Fruit fly (Drosophila melanogaster) whole organism, embryonic: ENCODE measurements around the gene Gr63a.

ENCODE experiments used
- ATbp ChIP-seq: fragments of 200-800 bp; sonication (Bioruptor generic); optimal IDR thresholded peaks from 2 replicates; lab custom pipeline; 2017; ENCODE audit warnings: missing biosample characterization, mild to moderate bottlenecking, missing genetic modification characterization, missing genetic modification reagents
- Antp ChIP-seq: fragments of 200-800 bp; sonication (Bioruptor generic); optimal IDR thresholded peaks from 3 replicates; lab custom pipeline; 2016; ENCODE audit warnings: missing biosample characterization, missing genetic modification characterization
- Atf3 ChIP-seq: fragments of 200-800 bp; sonication (Bioruptor generic); optimal IDR thresholded peaks from 3 replicates; lab custom pipeline; 2016; ENCODE audit warnings: missing biosample characterization, missing genetic modification characterization
- Blimp-1 ChIP-seq: fragments of 200-800 bp; sonication (Bioruptor generic); optimal IDR thresholded peaks from 3 replicates; lab custom pipeline; 2018; ENCODE audit warnings: missing biosample characterization, missing genetic modification characterization, mild to moderate bottlenecking, moderate library complexity, missing genetic modification reagents
- BtbVII ChIP-seq: fragments of 200-800 bp; sonication (Bioruptor generic); optimal IDR thresholded peaks from 3 replicates; lab custom pipeline; 2017; ENCODE audit warnings: missing biosample characterization, mild to moderate bottlenecking, missing genetic modification characterization
- CG10209 ChIP-seq: fragments of 200-800 bp; sonication (Bioruptor generic); optimal IDR thresholded peaks from 3 replicates; lab custom pipeline; 2017; ENCODE audit warnings: missing biosample characterization, mild to moderate bottlenecking, missing genetic modification characterization, missing genetic modification reagents
- CG10979 ChIP-seq: fragments of 200-800 bp; sonication (Bioruptor generic); optimal IDR thresholded peaks from 2 replicates; lab custom pipeline; 2018; ENCODE audit warnings: missing biosample characterization, mild to moderate bottlenecking, missing genetic modification characterization, moderate library complexity
- CG11247 ChIP-seq: fragments of 200-800 bp; sonication (Bioruptor generic); IDR thresholded peaks from 2 replicates; pipeline ENCODE4 v1.3.6; 2022; ENCODE audit warnings: missing biosample characterization, missing genetic modification characterization
- CG11696 ChIP-seq: fragments of 200-800 bp; sonication (Bioruptor generic); IDR thresholded peaks from 2 replicates; pipeline ENCODE4 v1.3.6; 2022; ENCODE audit warnings: missing biosample characterization, missing genetic modification characterization
- CG12391 ChIP-seq: fragments of 200-800 bp; sonication (Bioruptor generic); optimal IDR thresholded peaks from 3 replicates; lab custom pipeline; 2018; ENCODE audit warnings: missing biosample characterization, mild to moderate bottlenecking, missing genetic modification characterization, moderate library complexity
- CG16813 ChIP-seq: fragments of 200-800 bp; sonication (Bioruptor generic); IDR thresholded peaks from 3 replicates; pipeline ENCODE4 v1.3.6; 2022; ENCODE audit warnings: missing biosample characterization, missing genetic modification characterization; ENCODE audit not compliant: partially characterized antibody
- CG17186 ChIP-seq: fragments of 200-800 bp; sonication (Bioruptor generic); optimal IDR thresholded peaks from 3 replicates; lab custom pipeline; 2017; ENCODE audit warnings: missing biosample characterization, missing genetic modification reagents, missing genetic modification characterization
- CG18599 ChIP-seq: fragments of 200-800 bp; sonication (Bioruptor generic); optimal IDR thresholded peaks from 3 replicates; lab custom pipeline; 2017; ENCODE audit warnings: missing biosample characterization, missing genetic modification characterization, mild to moderate bottlenecking, moderate library complexity, missing genetic modification reagents
- CG2199 ChIP-seq: fragments of 200-800 bp; sonication (Bioruptor generic); IDR thresholded peaks from 3 replicates; pipeline ENCODE4 v1.3.6; 2022; ENCODE audit warnings: missing biosample characterization, missing genetic modification characterization
- CG3407 ChIP-seq: fragments of 200-800 bp; sonication (Bioruptor generic); optimal IDR thresholded peaks from 2 replicates; lab custom pipeline; 2018; ENCODE audit warnings: missing biosample characterization, mild to moderate bottlenecking, missing genetic modification characterization
- CG4282 ChIP-seq: fragments of 200-800 bp; sonication (Bioruptor generic); optimal IDR thresholded peaks from 2 replicates; lab custom pipeline; 2016; ENCODE audit warnings: missing biosample characterization, missing genetic modification characterization
- CG4360 ChIP-seq: fragments of 200-800 bp; sonication (Bioruptor generic); IDR thresholded peaks from 2 replicates; pipeline ENCODE4 v1.3.6; 2022; ENCODE audit warnings: missing biosample characterization, missing genetic modification characterization
- CG4730 ChIP-seq: fragments of 200-800 bp; sonication (Bioruptor generic); IDR thresholded peaks from 2 replicates; pipeline ENCODE4 v1.3.6; 2022; ENCODE audit warnings: missing biosample characterization, missing genetic modification characterization
- CG6654 ChIP-seq: fragments of 200-800 bp; sonication (Bioruptor generic); optimal IDR thresholded peaks from 2 replicates; lab custom pipeline; 2017; ENCODE audit warnings: missing biosample characterization, mild to moderate bottlenecking, missing genetic modification characterization
- CG7271 ChIP-seq: fragments of 200-800 bp; sonication (Bioruptor generic); optimal IDR thresholded peaks from 2 replicates; lab custom pipeline; 2018; ENCODE audit warnings: missing biosample characterization, mild to moderate bottlenecking, missing genetic modification characterization, moderate library complexity
- CG8089 ChIP-seq: fragments of 200-800 bp; sonication (Bioruptor generic); optimal IDR thresholded peaks from 3 replicates; lab custom pipeline; 2016; ENCODE audit warnings: missing biosample characterization, missing genetic modification characterization
- CG9797 ChIP-seq: fragments of 200-800 bp; sonication (Bioruptor generic); optimal IDR thresholded peaks from 3 replicates; lab custom pipeline; 2018; ENCODE audit warnings: missing biosample characterization, mild to moderate bottlenecking, missing genetic modification characterization
- Dad ChIP-seq: fragments of 200-800 bp; sonication (Bioruptor generic); optimal IDR thresholded peaks from 3 replicates; lab custom pipeline; 2016; ENCODE audit warnings: missing biosample characterization, missing genetic modification characterization
- Dbx ChIP-seq: fragments of 200-800 bp; sonication (Bioruptor generic); IDR thresholded peaks from 3 replicates; pipeline ENCODE4 v1.3.6; 2022; ENCODE audit warnings: missing biosample characterization, missing genetic modification characterization
- H15 ChIP-seq: fragments of 200-800 bp; sonication (Bioruptor generic); IDR thresholded peaks from 3 replicates; pipeline ENCODE4 v1.3.6; 2022; ENCODE audit warnings: missing biosample characterization, missing genetic modification characterization
- H2.0 ChIP-seq: fragments of 200-800 bp; sonication (Bioruptor generic); IDR thresholded peaks from 2 replicates; pipeline ENCODE4 v1.3.6; 2022; ENCODE audit warnings: missing biosample characterization, missing genetic modification characterization
- Hr3 ChIP-seq: fragments of 200-800 bp; sonication (Bioruptor generic); optimal IDR thresholded peaks from 3 replicates; lab custom pipeline; 2016; ENCODE audit warnings: missing biosample characterization, missing genetic modification characterization
- MTF-1 ChIP-seq: fragments of 200-800 bp; sonication (Bioruptor generic); optimal IDR thresholded peaks from 2 replicates; lab custom pipeline; 2018; ENCODE audit warnings: missing biosample characterization, mild to moderate bottlenecking, missing genetic modification characterization, borderline replicate concordance
- Med ChIP-seq: fragments of 200-800 bp; sonication (Bioruptor generic); peaks from one replicate; lab custom pipeline; 2016; ENCODE audit warnings: missing biosample characterization, missing genetic modification characterization, mild to moderate bottlenecking, inconsistent platforms, moderate library complexity
- Meics ChIP-seq: fragments of 200-800 bp; sonication (Bioruptor generic); optimal IDR thresholded peaks from 2 replicates; lab custom pipeline; 2017; ENCODE audit warnings: missing biosample characterization, mild to moderate bottlenecking, missing genetic modification characterization
- Myb ChIP-seq: fragments of 200-800 bp; sonication (Bioruptor generic); optimal IDR thresholded peaks from 2 replicates; lab custom pipeline; 2016; ENCODE audit warnings: missing biosample characterization, missing genetic modification characterization
- NC2α ChIP-seq: fragments of 200-800 bp; sonication (Bioruptor generic); optimal IDR thresholded peaks from 2 replicates; lab custom pipeline; 2016; ENCODE audit warnings: missing biosample characterization, missing genetic modification characterization
- Rfx ChIP-seq: fragments of 200-800 bp; sonication (Bioruptor generic); IDR thresholded peaks from 2 replicates; pipeline ENCODE4 v1.3.6; 2022; ENCODE audit warnings: missing biosample characterization, missing genetic modification characterization
- Stat92E ChIP-seq, 3 experiments: fragments of >200 bp in 2 of 3; fragments of 200-800 bp in 1 of 3; sonication (Bioruptor generic) in 1 of 3; optimal IDR thresholded peaks; 2 replicates each; lab custom pipeline; 2017 to 2019; ENCODE audit warnings: missing biosample characterization in 3 of 3, missing genetic modification characterization in 3 of 3, mild to moderate bottlenecking in 1 of 3, moderate library complexity in 1 of 3
- aop ChIP-seq: fragments of 200-800 bp; sonication (Bioruptor generic); IDR thresholded peaks from 2 replicates; pipeline ENCODE4 v1.3.6; 2022; ENCODE audit warnings: missing biosample characterization, missing genetic modification characterization
- btn ChIP-seq: fragments of 200-800 bp; sonication (Bioruptor generic); optimal IDR thresholded peaks from 2 replicates; lab custom pipeline; 2016; ENCODE audit warnings: missing biosample characterization, missing genetic modification characterization
- chif ChIP-seq, 2 experiments: fragments of 200-800 bp; sonication (Bioruptor generic); optimal IDR thresholded peaks; 3 replicates each; lab custom pipeline; 2016; ENCODE audit warnings: missing biosample characterization in 2 of 2, missing genetic modification characterization in 2 of 2
- danr ChIP-seq: fragments of 200-800 bp; sonication (Bioruptor generic); IDR thresholded peaks from 2 replicates; pipeline ENCODE4 v1.3.6; 2022; ENCODE audit warnings: missing biosample characterization, missing genetic modification characterization
- esg ChIP-seq: fragments of 200-800 bp; sonication (Bioruptor generic); conservative IDR thresholded peaks from 2 replicates; pipeline ENCODE4 v1.3.6; 2022; ENCODE audit warnings: missing biosample characterization, missing genetic modification characterization
- gce ChIP-seq: fragments of 200-800 bp; sonication (Bioruptor generic); IDR thresholded peaks from 3 replicates; pipeline ENCODE4 v1.3.6; 2022; ENCODE audit warnings: missing biosample characterization, missing genetic modification characterization
- gem ChIP-seq: fragments of 200-800 bp; sonication (Bioruptor generic); optimal IDR thresholded peaks from 2 replicates; lab custom pipeline; 2019; ENCODE audit warnings: missing biosample characterization, mild to moderate bottlenecking, missing genetic modification characterization, moderate library complexity
- her ChIP-seq: fragments of 200-800 bp; sonication (Bioruptor generic); optimal IDR thresholded peaks from 2 replicates; lab custom pipeline; 2016; ENCODE audit warnings: missing biosample characterization, missing genetic modification characterization
- kay ChIP-seq: fragments of 200-800 bp; sonication (Bioruptor generic); optimal IDR thresholded peaks from 2 replicates; lab custom pipeline; 2016; ENCODE audit warnings: missing biosample characterization, missing genetic modification characterization
- lilli ChIP-seq: fragments of 200-800 bp; sonication (Bioruptor generic); optimal IDR thresholded peaks from 3 replicates; lab custom pipeline; 2016; ENCODE audit warnings: missing biosample characterization, missing genetic modification characterization
- ranshi ChIP-seq: fragments of 200-800 bp; sonication (Bioruptor generic); IDR thresholded peaks from 2 replicates; pipeline ENCODE4 v1.3.6; 2022; ENCODE audit warnings: missing biosample characterization, missing genetic modification characterization
- row ChIP-seq: fragments of 200-800 bp; sonication (Bioruptor generic); IDR thresholded peaks from 3 replicates; pipeline ENCODE4 v1.3.6; 2022; ENCODE audit warnings: missing biosample characterization, missing genetic modification characterization
- salm ChIP-seq: fragments of 200-800 bp; sonication (Bioruptor generic); optimal IDR thresholded peaks from 2 replicates; lab custom pipeline; 2018; ENCODE audit warnings: missing biosample characterization, mild to moderate bottlenecking, missing genetic modification characterization
- sima ChIP-seq: fragments of 200-800 bp; sonication (Bioruptor generic); optimal IDR thresholded peaks from 2 replicates; lab custom pipeline; 2016; ENCODE audit warnings: missing biosample characterization, missing genetic modification characterization
- tin ChIP-seq: fragments of 200-800 bp; sonication (Bioruptor generic); optimal IDR thresholded peaks from 3 replicates; lab custom pipeline; 2016; ENCODE audit warnings: missing biosample characterization, missing genetic modification characterization
- trh ChIP-seq: fragments of 200-800 bp; sonication (Bioruptor generic); optimal IDR thresholded peaks from 2 replicates; lab custom pipeline; 2016; ENCODE audit warnings: missing biosample characterization, missing genetic modification characterization
- unpg ChIP-seq: fragments of 200-800 bp; sonication (Bioruptor generic); optimal IDR thresholded peaks from 3 replicates; lab custom pipeline; 2018; ENCODE audit warnings: missing biosample characterization, mild to moderate bottlenecking, missing genetic modification characterization, moderate library complexity
- zf30C ChIP-seq: fragments of 200-800 bp; sonication (Bioruptor generic); optimal IDR thresholded peaks from 3 replicates; lab custom pipeline; 2018; ENCODE audit warnings: missing biosample characterization, mild to moderate bottlenecking, missing genetic modification characterization

The Gr63a gene

dm6 chr3L:3898978-3899377 lies 2.6 kb upstream of the Gr63a start, which contains the start of gene Ccz1 (continued):
- peak; percentile 20 for TF ChIP-seq CG10979 (tag; lab: Kevin White, UChicago)
- no peak for TF ChIP-seq gce (GFP tag; lab: Robert Waterston, UW)
- no peak for TF ChIP-seq Stat92E (GFP tag; optimal IDR thresholded peaks at IDR 0.05; lab: Kevin White, UChicago)
- no peak for TF ChIP-seq ranshi (GFP tag; lab: Robert Waterston, UW)
- no peak for TF ChIP-seq CG6654
- no peak for TF ChIP-seq H2.0 (GFP tag; lab: Robert Waterston, UW)
- peak; percentile 42 for TF ChIP-seq btn (GFP tag; lab: Kevin White, UChicago)
- no peak for TF ChIP-seq aop
- TF ChIP-seq gem (tag; lab: Kevin White, UChicago): peak; percentile 81
- TF ChIP-seq Hr3 (GFP tag; lab: Kevin White, UChicago): peak; percentile 57
- TF ChIP-seq sima (GFP tag; lab: Kevin White, UChicago): peak; percentile 32
- TF ChIP-seq Dbx: no peak
- TF ChIP-seq CG7271 (tag; lab: Kevin White, UChicago): no peak
- peak; percentile 64 for TF ChIP-seq Meics (GFP tag; lab: Kevin White, UChicago)
- peak; percentile 63 for TF ChIP-seq CG17186 (GFP tag; lab: Kevin White, UChicago)
- no peak for TF ChIP-seq CG2199 (GFP tag; lab: Robert Waterston, UW)
- TF ChIP-seq Rfx (GFP tag; lab: Robert Waterston, UW): no peak
- TF ChIP-seq CG4282 (GFP tag; lab: Kevin White, UChicago): peak; percentile 21
- peak; percentile 76 for TF ChIP-seq kay (GFP tag; lab: Kevin White, UChicago)
- TF ChIP-seq Antp (GFP tag; lab: Kevin White, UChicago): peak; percentile 61
- TF ChIP-seq chif (GFP tag; optimal IDR thresholded peaks at IDR 0.05; lab: Kevin White, UChicago): peak; percentile 71 to 73
- peak; percentile 57 for TF ChIP-seq Blimp-1
- peak; percentile 24 for TF ChIP-seq CG18599
- no peak for TF ChIP-seq esg
- TF ChIP-seq ATbp (GFP tag; lab: Kevin White, UChicago): peak; percentile 80
- TF ChIP-seq CG16813 (GFP tag; lab: Robert Waterston, UW): no peak
- peak; percentile 58 for TF ChIP-seq CG12391
- TF ChIP-seq Med (GFP tag; lab: Kevin White, UChicago): peak; percentile 95
- peak; percentile 53 for TF ChIP-seq Myb (GFP tag; lab: Kevin White, UChicago)
- peak; percentile 45 for TF ChIP-seq salm (tag; lab: Kevin White, UChicago)
- peak; percentile 60 for TF ChIP-seq CG9797 (GFP tag; lab: Kevin White, UChicago)
- TF ChIP-seq CG4360 (GFP tag; lab: Robert Waterston, UW): no peak
- peak; percentile 21 for TF ChIP-seq tin
- TF ChIP-seq H15: no peak
- TF ChIP-seq CG4730 (GFP tag; lab: Robert Waterston, UW): no peak
- peak; percentile 66 for TF ChIP-seq her (GFP tag; lab: Kevin White, UChicago)
- peak; percentile 87 for TF ChIP-seq CG10209 (GFP tag; lab: Kevin White, UChicago)
- no peak for TF ChIP-seq BtbVII (GFP tag; lab: Kevin White, UChicago)
- no peak for TF ChIP-seq zf30C (GFP tag; lab: Kevin White, UChicago)
- peak; percentile 63 for TF ChIP-seq trh (GFP tag; lab: Kevin White, UChicago)
- TF ChIP-seq MTF-1 (GFP tag; lab: Kevin White, UChicago): peak; percentile 76
- TF ChIP-seq danr (GFP tag; lab: Robert Waterston, UW): no peak
- peak; percentile 76 for TF ChIP-seq CG8089 (GFP tag; lab: Kevin White, UChicago)
- peak; percentile 61 for TF ChIP-seq lilli (GFP tag; lab: Kevin White, UChicago)
- peak; percentile 51 for TF ChIP-seq Dad (GFP tag; lab: Kevin White, UChicago)
- peak; percentile 43 for TF ChIP-seq Atf3 (GFP tag; lab: Kevin White, UChicago)
- no peak for TF ChIP-seq CG11247 (GFP tag; lab: Robert Waterston, UW)
- TF ChIP-seq CG11696 (GFP tag; lab: Robert Waterston, UW): no peak
- TF ChIP-seq CG3407 (GFP tag; lab: Kevin White, UChicago): peak; percentile 74
- TF ChIP-seq unpg: peak; percentile 40
- no peak for TF ChIP-seq row
- peak; percentile 49 for TF ChIP-seq NC2α
